Fruit fly (Drosophila melanogaster) whole organism, embryonic: Measurements from ENCODE around the gene Aef1.

ENCODE experiments used
- BEAF-32 ChIP-seq: fragments of 200-800 bp; sonication (Bioruptor generic); optimal IDR thresholded peaks from 3 replicates; lab custom pipeline; 2017; ENCODE audit warnings: missing biosample characterization, missing genetic modification characterization, mild to moderate bottlenecking, moderate library complexity, missing genetic modification reagents
- C15 ChIP-seq: fragments of 200-800 bp; sonication (Bioruptor generic); IDR thresholded peaks from 3 replicates; pipeline ENCODE4 v1.3.6; 2022; ENCODE audit warnings: missing biosample characterization, missing genetic modification characterization
- CG10209 ChIP-seq: fragments of 200-800 bp; sonication (Bioruptor generic); optimal IDR thresholded peaks from 3 replicates; lab custom pipeline; 2017; ENCODE audit warnings: missing biosample characterization, mild to moderate bottlenecking, missing genetic modification characterization, missing genetic modification reagents
- CG10462 ChIP-seq: fragments of 200-800 bp; sonication (Bioruptor generic); optimal IDR thresholded peaks from 2 replicates; lab custom pipeline; 2016; ENCODE audit warnings: missing biosample characterization, missing genetic modification characterization
- CG10543 ChIP-seq: fragments of 200-800 bp; sonication (Bioruptor generic); optimal IDR thresholded peaks from 3 replicates; lab custom pipeline; 2017; ENCODE audit warnings: missing biosample characterization, mild to moderate bottlenecking, missing genetic modification characterization, moderate library complexity
- CG10565 ChIP-seq: fragments of 200-800 bp; sonication (Bioruptor generic); optimal IDR thresholded peaks from 3 replicates; lab custom pipeline; 2016; ENCODE audit warnings: missing biosample characterization, mild to moderate bottlenecking, missing genetic modification characterization
- CG10979 ChIP-seq: fragments of 200-800 bp; sonication (Bioruptor generic); optimal IDR thresholded peaks from 2 replicates; lab custom pipeline; 2018; ENCODE audit warnings: missing biosample characterization, mild to moderate bottlenecking, missing genetic modification characterization, moderate library complexity
- CG11093 ChIP-seq: fragments of 200-800 bp; sonication (Bioruptor generic); IDR thresholded peaks from 3 replicates; pipeline ENCODE4 v1.3.6; 2022; ENCODE audit warnings: missing biosample characterization, missing genetic modification characterization
- CG11696 ChIP-seq: fragments of 200-800 bp; sonication (Bioruptor generic); IDR thresholded peaks from 2 replicates; pipeline ENCODE4 v1.3.6; 2022; ENCODE audit warnings: missing biosample characterization, missing genetic modification characterization
- CG12071 ChIP-seq: fragments of 200-800 bp; sonication (Bioruptor generic); optimal IDR thresholded peaks from 3 replicates; lab custom pipeline; 2018; ENCODE audit warnings: missing biosample characterization, mild to moderate bottlenecking, missing genetic modification characterization
- CG12104 ChIP-seq: fragments of 200-800 bp; sonication (Bioruptor generic); optimal IDR thresholded peaks from 3 replicates; lab custom pipeline; 2016; ENCODE audit warnings: missing biosample characterization, missing genetic modification characterization
- CG13894 ChIP-seq: fragments of 200-800 bp; sonication (Bioruptor generic); optimal IDR thresholded peaks from 3 replicates; lab custom pipeline; 2018; ENCODE audit warnings: missing biosample characterization, mild to moderate bottlenecking, missing genetic modification characterization, moderate library complexity
- CG14441 ChIP-seq: fragments of 200-800 bp; sonication (Bioruptor generic); IDR thresholded peaks from 2 replicates; pipeline ENCODE4 v1.3.6; 2022; ENCODE audit warnings: missing biosample characterization, missing genetic modification characterization
- CG14860 ChIP-seq: fragments of 200-800 bp; sonication (Bioruptor generic); IDR thresholded peaks from 3 replicates; pipeline ENCODE4 v1.3.6; 2022; ENCODE audit warnings: missing biosample characterization, missing genetic modification characterization; ENCODE audit not compliant: partially characterized antibody
- CG15269 ChIP-seq: fragments of 200-800 bp; sonication (Bioruptor generic); optimal IDR thresholded peaks from 2 replicates; lab custom pipeline; 2018; ENCODE audit warnings: missing biosample characterization, mild to moderate bottlenecking, missing genetic modification characterization, moderate library complexity
- CG17612 ChIP-seq: fragments of 200-800 bp; sonication (Bioruptor generic); IDR thresholded peaks from 2 replicates; pipeline ENCODE4 v1.3.6; 2022; ENCODE audit warnings: missing biosample characterization, missing genetic modification characterization
- CG2120 ChIP-seq: fragments of 200-800 bp; sonication (Bioruptor generic); optimal IDR thresholded peaks from 3 replicates; lab custom pipeline; 2016; ENCODE audit warnings: missing biosample characterization, missing genetic modification characterization
- CG2202 ChIP-seq: fragments of 200-800 bp; sonication (Bioruptor generic); optimal IDR thresholded peaks from 2 replicates; lab custom pipeline; 2018; ENCODE audit warnings: missing biosample characterization, mild to moderate bottlenecking, missing genetic modification characterization
- CG31365 ChIP-seq: fragments of 200-800 bp; sonication (Bioruptor generic); optimal IDR thresholded peaks from 2 replicates; lab custom pipeline; 2018; ENCODE audit warnings: missing biosample characterization, mild to moderate bottlenecking, missing genetic modification characterization
- CG32772 ChIP-seq: fragments of 200-800 bp; sonication (Bioruptor generic); IDR thresholded peaks from 2 replicates; pipeline ENCODE4 v1.3.6; 2022; ENCODE audit warnings: missing biosample characterization, missing genetic modification characterization
- CG7745 ChIP-seq: fragments of 200-800 bp; sonication (Bioruptor generic); optimal IDR thresholded peaks from 2 replicates; lab custom pipeline; 2018; ENCODE audit warnings: missing biosample characterization, mild to moderate bottlenecking, missing genetic modification characterization, moderate library complexity
- CG9797 ChIP-seq: fragments of 200-800 bp; sonication (Bioruptor generic); optimal IDR thresholded peaks from 3 replicates; lab custom pipeline; 2018; ENCODE audit warnings: missing biosample characterization, mild to moderate bottlenecking, missing genetic modification characterization
- CG9817 ChIP-seq: fragments of 200-800 bp; sonication (Bioruptor generic); optimal IDR thresholded peaks from 2 replicates; lab custom pipeline; 2018; ENCODE audit warnings: missing biosample characterization, mild to moderate bottlenecking, missing genetic modification characterization, moderate library complexity
- CG9876 ChIP-seq: fragments of 200-800 bp; sonication (Bioruptor generic); optimal IDR thresholded peaks from 2 replicates; lab custom pipeline; 2016; ENCODE audit warnings: missing biosample characterization, missing genetic modification characterization
- D ChIP-seq, 2 experiments: fragments of 200-800 bp in 1 of 2; fragments of >200 bp in 1 of 2; sonication (Bioruptor generic) in 1 of 2; optimal IDR thresholded peaks; 2 replicates in 1 of 2; 3 replicates in 1 of 2; lab custom pipeline; 2017; ENCODE audit warnings: mild to moderate bottlenecking in 1 of 2, missing biosample characterization in 1 of 2, missing genetic modification characterization in 1 of 2, missing genetic modification reagents in 1 of 2
- D19B ChIP-seq: fragments of 200-800 bp; sonication (Bioruptor generic); optimal IDR thresholded peaks from 2 replicates; lab custom pipeline; 2017; ENCODE audit warnings: missing biosample characterization, mild to moderate bottlenecking, missing genetic modification characterization
- Ets65A ChIP-seq: fragments of 200-800 bp; sonication (Bioruptor generic); peaks from one replicate; lab custom pipeline; 2016; ENCODE audit warnings: missing biosample characterization, missing genetic modification characterization
- H15 ChIP-seq: fragments of 200-800 bp; sonication (Bioruptor generic); IDR thresholded peaks from 3 replicates; pipeline ENCODE4 v1.3.6; 2022; ENCODE audit warnings: missing biosample characterization, missing genetic modification characterization
- Nf-YC ChIP-seq: fragments of 200-800 bp; optimal IDR thresholded peaks from 3 replicates; lab custom pipeline; 2019; ENCODE audit warnings: missing biosample characterization, mild to moderate bottlenecking, missing genetic modification characterization, moderate library complexity
- Opbp ChIP-seq: fragments of 200-800 bp; sonication (Bioruptor generic); IDR thresholded peaks from 3 replicates; pipeline ENCODE4 v1.3.6; 2022; ENCODE audit warnings: missing biosample characterization, missing genetic modification characterization; ENCODE audit not compliant: partially characterized antibody
- Optix ChIP-seq: fragments of 200-800 bp; sonication (Bioruptor generic); IDR thresholded peaks from 3 replicates; pipeline ENCODE4 v1.3.6; 2022; ENCODE audit warnings: missing biosample characterization, missing genetic modification characterization
- Six4 ChIP-seq: fragments of 200-800 bp; sonication (Bioruptor generic); optimal IDR thresholded peaks from 2 replicates; lab custom pipeline; 2016; ENCODE audit warnings: missing biosample characterization, missing genetic modification characterization
- Sry-δ ChIP-seq: fragments of 200-800 bp; sonication (Bioruptor generic); optimal IDR thresholded peaks from 2 replicates; lab custom pipeline; 2016; ENCODE audit warnings: missing biosample characterization, missing genetic modification characterization
- aop ChIP-seq: fragments of 200-800 bp; sonication (Bioruptor generic); IDR thresholded peaks from 2 replicates; pipeline ENCODE4 v1.3.6; 2022; ENCODE audit warnings: missing biosample characterization, missing genetic modification characterization
- ash1 ChIP-seq: fragments of 200-800 bp; sonication (Bioruptor generic); optimal IDR thresholded peaks from 2 replicates; lab custom pipeline; 2018; ENCODE audit warnings: missing biosample characterization, mild to moderate bottlenecking, missing genetic modification characterization
- bab2 ChIP-seq: fragments of 200-800 bp; sonication (Bioruptor generic); optimal IDR thresholded peaks from 2 replicates; lab custom pipeline; 2016; ENCODE audit warnings: missing biosample characterization, missing genetic modification characterization
- cg ChIP-seq: fragments of 200-800 bp; sonication (Bioruptor generic); optimal IDR thresholded peaks from 3 replicates; lab custom pipeline; 2019; ENCODE audit warnings: missing biosample characterization, mild to moderate bottlenecking, missing genetic modification characterization, moderate library complexity
- chn ChIP-seq: fragments of 200-800 bp; sonication (Bioruptor generic); optimal IDR thresholded peaks from 2 replicates; lab custom pipeline; 2016; ENCODE audit warnings: missing biosample characterization, missing genetic modification characterization
- da ChIP-seq: fragments of 200-800 bp; sonication (Bioruptor generic); optimal IDR thresholded peaks from 2 replicates; lab custom pipeline; 2016; ENCODE audit warnings: missing biosample characterization, missing genetic modification characterization
- dpn ChIP-seq, 2 experiments: fragments of 200-800 bp; sonication (Bioruptor generic); optimal IDR thresholded peaks; 3 replicates each; lab custom pipeline; 2016; ENCODE audit warnings: missing biosample characterization in 2 of 2, missing genetic modification characterization in 2 of 2
- mam ChIP-seq: fragments of 200-800 bp; sonication (Bioruptor generic); optimal IDR thresholded peaks from 3 replicates; lab custom pipeline; 2016; ENCODE audit warnings: missing biosample characterization, missing genetic modification characterization
- mirr ChIP-seq: fragments of 200-800 bp; sonication (Bioruptor generic); optimal IDR thresholded peaks from 3 replicates; lab custom pipeline; 2018; ENCODE audit warnings: missing biosample characterization, mild to moderate bottlenecking, missing genetic modification characterization
- mld ChIP-seq: fragments of 200-800 bp; sonication (Bioruptor generic); IDR thresholded peaks from 3 replicates; pipeline ENCODE4 v1.3.6; 2022; ENCODE audit warnings: missing biosample characterization, missing genetic modification characterization; ENCODE audit not compliant: partially characterized antibody
- pnt ChIP-seq: fragments of 200-800 bp; sonication (Bioruptor generic); optimal IDR thresholded peaks from 3 replicates; lab custom pipeline; 2016; ENCODE audit warnings: missing biosample characterization, missing genetic modification characterization
- slou ChIP-seq: fragments of 200-800 bp; sonication (Bioruptor generic); optimal IDR thresholded peaks from 3 replicates; lab custom pipeline; 2016; ENCODE audit warnings: missing biosample characterization, missing genetic modification characterization
- tap ChIP-seq: fragments of 200-800 bp; optimal IDR thresholded peaks from 3 replicates; lab custom pipeline; 2019; ENCODE audit warnings: missing biosample characterization, mild to moderate bottlenecking, missing genetic modification characterization, moderate library complexity
- tll ChIP-seq, 2 experiments: fragments of 200-800 bp in 1 of 2; fragments of >200 bp in 1 of 2; sonication (Bioruptor generic) in 1 of 2; optimal IDR thresholded peaks; 2 replicates each; lab custom pipeline; 2017 to 2019; ENCODE audit warnings: missing biosample characterization in 2 of 2, missing genetic modification characterization in 2 of 2, mild to moderate bottlenecking in 1 of 2, moderate library complexity in 1 of 2
- twi ChIP-seq: fragments of 200-800 bp; optimal IDR thresholded peaks from 2 replicates; lab custom pipeline; 2019; ENCODE audit warnings: missing biosample characterization, mild to moderate bottlenecking, missing genetic modification characterization, moderate library complexity
- usp ChIP-seq: fragments of >200 bp; optimal IDR thresholded peaks from 2 replicates; lab custom pipeline; 2017; ENCODE audit warnings: missing biosample characterization, missing genetic modification characterization
- zf30C ChIP-seq: fragments of 200-800 bp; sonication (Bioruptor generic); optimal IDR thresholded peaks from 3 replicates; lab custom pipeline; 2018; ENCODE audit warnings: missing biosample characterization, mild to moderate bottlenecking, missing genetic modification characterization

Gene Aef1

dm6 chr3L:21441216-21441813 lies 8.1 kb downstream of the Aef1 start, which contains the start of gene CG5664 (continued):
- no peak for TF ChIP-seq twi (tag; lab: Kevin White, UChicago)
- no peak for TF ChIP-seq CG2120 (GFP tag; lab: Kevin White, UChicago)
- no peak for TF ChIP-seq Six4 (GFP tag; lab: Kevin White, UChicago)
- TF ChIP-seq CG31365 (tag; lab: Kevin White, UChicago): no peak
- peak; percentile 81 for TF ChIP-seq Sry-δ (GFP tag; lab: Kevin White, UChicago)
- peak; percentile 31 for TF ChIP-seq CG9797 (GFP tag; lab: Kevin White, UChicago)
- TF ChIP-seq CG11093: no peak
- TF ChIP-seq usp (GFP tag; lab: Kevin White, UChicago): no peak
- no peak for TF ChIP-seq CG10979 (tag; lab: Kevin White, UChicago)
- no peak for TF ChIP-seq CG2202 (tag; lab: Kevin White, UChicago)
- no peak for TF ChIP-seq CG7745
- TF ChIP-seq Nf-YC (tag; lab: Kevin White, UChicago): no peak
- no peak for TF ChIP-seq dpn (GFP tag; optimal IDR thresholded peaks at IDR 0.05; lab: Kevin White, UChicago)
- no peak for TF ChIP-seq D19B (GFP tag; lab: Kevin White, UChicago)
- no peak for TF ChIP-seq ash1 (GFP tag; lab: Kevin White, UChicago)
- no peak for TF ChIP-seq CG32772 (GFP tag; lab: Robert Waterston, UW)
- TF ChIP-seq CG17612 (GFP tag; lab: Robert Waterston, UW): no peak
- TF ChIP-seq pnt (GFP tag; lab: Kevin White, UChicago): no peak
- no peak for TF ChIP-seq da (GFP tag; lab: Kevin White, UChicago)
- no peak for TF ChIP-seq mirr (GFP tag; lab: Kevin White, UChicago)
- no peak for TF ChIP-seq CG10462 (GFP tag; lab: Kevin White, UChicago)
- TF ChIP-seq CG14860 (GFP tag; lab: Robert Waterston, UW): 0 out of 3 replicates have a peak, but pooled peaks have one; percentile 54
- TF ChIP-seq BEAF-32 (GFP tag; lab: Kevin White, UChicago): peak; percentile 83
- no peak for TF ChIP-seq mld (GFP tag; lab: Robert Waterston, UW)
- TF ChIP-seq CG12071: no peak
- no peak for TF ChIP-seq CG10209
- no peak for TF ChIP-seq chn (GFP tag; lab: Kevin White, UChicago)
- no peak for TF ChIP-seq zf30C (GFP tag; lab: Kevin White, UChicago)
- TF ChIP-seq slou (GFP tag; lab: Kevin White, UChicago): no peak
- no peak for TF ChIP-seq C15 (GFP tag; lab: Robert Waterston, UW)
- TF ChIP-seq mam: no peak
- no peak for TF ChIP-seq CG12104
- peak; percentile 78 for TF ChIP-seq Ets65A (GFP tag; lab: Kevin White, UChicago)
- TF ChIP-seq Optix (GFP tag; lab: Robert Waterston, UW): no peak
- no peak for TF ChIP-seq CG9876 (GFP tag; lab: Kevin White, UChicago)
- no peak for TF ChIP-seq CG14441
- TF ChIP-seq CG10543 (GFP tag; lab: Kevin White, UChicago): no peak
- peak; percentile 80; the same call in 2 of the 3 replicates for TF ChIP-seq Opbp (GFP tag; lab: Robert Waterston, UW)
- TF ChIP-seq cg (GFP tag; lab: Kevin White, UChicago): no peak
- no peak for TF ChIP-seq bab2
- no peak for TF ChIP-seq CG11696 (GFP tag; lab: Robert Waterston, UW)
- TF ChIP-seq H15 (GFP tag; lab: Robert Waterston, UW): no peak
- no peak for TF ChIP-seq D (optimal IDR thresholded peaks at IDR 0.05; lab: Kevin White, UChicago)
- no peak for TF ChIP-seq D (GFP tag; optimal IDR thresholded peaks at IDR 0.05; lab: Kevin White, UChicago)
- TF ChIP-seq tap: no peak
- no peak for TF ChIP-seq CG9817 (tag; lab: Kevin White, UChicago)
- TF ChIP-seq CG15269 (tag; lab: Kevin White, UChicago): no peak
- no peak for TF ChIP-seq CG13894 (tag; lab: Kevin White, UChicago)
- TF ChIP-seq tll (GFP tag; optimal IDR thresholded peaks at IDR 0.05; lab: Kevin White, UChicago): no peak
- no peak for TF ChIP-seq CG10565 (GFP tag; lab: Kevin White, UChicago)
- TF ChIP-seq aop (GFP tag; lab: Robert Waterston, UW): no peak
